Worm (Caenorhabditis elegans) whole organism, young adult: ENCODE data around the gene C55A1.4.

Experiments
- C17E4.6 ChIP-seq: fragments of 200-800 bp; sonication (Bioruptor generic); IDR thresholded peaks from 2 replicates; pipeline ENCODE4 v1.3.6; 2022; ENCODE audit warnings: missing genetic modification reagents, missing genetic modification characterization, missing compliant biosample characterization
- F22D6.2 ChIP-seq: sonication (generic microtip); optimal IDR thresholded peaks from 2 replicates; lab custom pipeline; 2016; ENCODE audit warnings: mild to moderate bottlenecking, missing genetic modification characterization, missing compliant biosample characterization
- K12H6.12 ChIP-seq: fragments of 200-800 bp; sonication (Bioruptor generic); optimal IDR thresholded peaks from 2 replicates; lab custom pipeline; 2018; ENCODE audit warnings: mild to moderate bottlenecking, missing genetic modification characterization, missing compliant biosample characterization
- bed-2 ChIP-seq: fragments of 200-800 bp; sonication (Bioruptor generic); IDR thresholded peaks from 2 replicates; pipeline ENCODE4 v1.3.6; 2022; ENCODE audit warnings: missing genetic modification reagents, missing genetic modification characterization, missing compliant biosample characterization
- ets-4 ChIP-seq: fragments of 200-800 bp; sonication (Bioruptor generic); optimal IDR thresholded peaks from 2 replicates; lab custom pipeline; 2018; ENCODE audit warnings: mild to moderate bottlenecking, missing genetic modification characterization, missing compliant biosample characterization
- gei-17 ChIP-seq: fragments of 200-800 bp; sonication (Bioruptor generic); optimal IDR thresholded peaks from 2 replicates; lab custom pipeline; 2018; ENCODE audit warnings: mild to moderate bottlenecking, missing genetic modification characterization, missing compliant biosample characterization
- sea-2 ChIP-seq: fragments of 200-800 bp; sonication (Bioruptor generic); IDR thresholded peaks from 2 replicates; pipeline ENCODE4 v1.3.6; 2022; ENCODE audit warnings: missing genetic modification characterization, missing compliant biosample characterization
- snpc-4 ChIP-seq, 5 experiments: fragments of 150-350 bp in 1 of 5; sonication (generic microtip) in 4 of 5; optimal IDR thresholded peaks; 2 replicates each; lab custom pipeline; 2014 to 2018; ENCODE audit warnings: missing genetic modification characterization in 5 of 5, missing biosample characterization in 3 of 5, antibody characterized with exemption in 2 of 5, mild to moderate bottlenecking in 2 of 5, missing compliant biosample characterization in 2 of 5, missing genotype in 2 of 5, moderate library complexity in 2 of 5, missing genetic modification reagents in 1 of 5
- tlf-1 ChIP-seq: fragments of 200-800 bp; sonication (Bioruptor generic); optimal IDR thresholded peaks from 2 replicates; lab custom pipeline; 2018; ENCODE audit warnings: mild to moderate bottlenecking, missing genetic modification characterization, missing compliant biosample characterization
- ztf-18 ChIP-seq: sonication (generic microtip); optimal IDR thresholded peaks from 2 replicates; lab custom pipeline; 2016; ENCODE audit warnings: missing genotype, mild to moderate bottlenecking, missing genetic modification characterization, missing compliant biosample characterization
- ztf-6 ChIP-seq: fragments of 200-800 bp; sonication (Bioruptor generic); IDR thresholded peaks from 2 replicates; pipeline ENCODE4 v1.3.6; 2022; ENCODE audit warnings: missing genetic modification reagents, missing genetic modification characterization, missing compliant biosample characterization

DNA sequence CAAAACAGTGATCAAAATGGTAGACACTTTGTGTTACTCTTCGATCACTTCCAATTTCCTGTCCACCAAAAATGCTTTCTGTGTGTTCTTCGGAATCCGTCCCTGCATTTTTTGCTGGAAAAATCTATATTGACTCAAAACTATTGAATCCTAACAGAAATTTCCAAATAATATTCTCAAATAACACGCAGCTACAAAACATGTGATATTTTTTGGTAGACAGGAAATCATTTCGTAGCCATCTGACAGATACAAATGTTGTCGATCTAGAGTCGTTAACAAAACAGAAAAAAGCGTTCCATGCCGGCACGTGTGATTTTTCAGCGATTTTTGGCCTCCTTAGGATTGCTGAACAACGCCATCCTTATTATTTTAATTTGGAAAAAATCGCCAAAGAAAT lies 30.2 kb downstream of the C55A1.4 start, which contains the start of gene str-263:
- TF ChIP-seq C17E4.6 = no peak
- no peak for TF ChIP-seq tlf-1 (GFP tag; lab: Kevin White, UChicago)
- no peak for TF ChIP-seq snpc-4 (GFP tag; optimal IDR thresholded peaks at IDR 0.05; lab: Kevin White, UChicago)
- no peak for TF ChIP-seq snpc-4 (tag; optimal IDR thresholded peaks at IDR 0.05; lab: Kevin White, UChicago)
- no peak for TF ChIP-seq ztf-18 (tag; lab: Kevin White, UChicago)
- TF ChIP-seq sea-2 = no peak
- TF ChIP-seq ets-4 (GFP tag; lab: Kevin White, UChicago) = no peak
- TF ChIP-seq gei-17 = no peak
- TF ChIP-seq ztf-6 (GFP tag; lab: Robert Waterston, UW) = no peak
- TF ChIP-seq bed-2 (GFP tag; lab: Robert Waterston, UW) = no peak
- no peak for TF ChIP-seq F22D6.2 (tag; lab: Kevin White, UChicago)
- no peak for TF ChIP-seq K12H6.12 (tag; lab: Kevin White, UChicago)
